Worm (Caenorhabditis elegans) whole organism, late embryonic: ENCODE measurements around the gene clec-33.

Source experiments
- C08G9.2 ChIP-seq: sonication (generic microtip); optimal IDR thresholded peaks from 2 replicates; lab custom pipeline; 2016; ENCODE audit warnings: mild to moderate bottlenecking, missing genetic modification characterization, moderate library complexity, missing compliant biosample characterization
- C38D4.7 ChIP-seq: fragments of 200-800 bp; sonication (Bioruptor generic); optimal IDR thresholded peaks from 2 replicates; lab custom pipeline; 2018; ENCODE audit warnings: mild to moderate bottlenecking, missing genetic modification characterization, moderate library complexity, missing compliant biosample characterization
- F13H6.1 ChIP-seq: sonication (generic microtip); optimal IDR thresholded peaks from 2 replicates; lab custom pipeline; 2016; ENCODE audit warnings: missing genetic modification characterization, missing compliant biosample characterization
- Y22D7AL.16 ChIP-seq: sonication (generic microtip); optimal IDR thresholded peaks from 2 replicates; lab custom pipeline; 2016; ENCODE audit warnings: missing genetic modification characterization, missing compliant biosample characterization
- ahr-1 ChIP-seq: sonication (generic microtip); optimal IDR thresholded peaks from 2 replicates; lab custom pipeline; 2016; ENCODE audit warnings: missing genetic modification characterization, missing compliant biosample characterization
- ceh-18 ChIP-seq: sonication (generic microtip); optimal IDR thresholded peaks from 2 replicates; lab custom pipeline; 2016; ENCODE audit warnings: missing genetic modification characterization, missing compliant biosample characterization
- ceh-2 ChIP-seq: sonication (generic microtip); optimal IDR thresholded peaks from 2 replicates; lab custom pipeline; 2016; ENCODE audit warnings: missing genotype, missing genetic modification characterization, missing compliant biosample characterization
- ceh-45 ChIP-seq: fragments of 200-800 bp; sonication (Bioruptor generic); IDR thresholded peaks from 2 replicates; pipeline ENCODE4 v1.3.6; 2022; ENCODE audit warnings: missing genetic modification reagents, missing genetic modification characterization, missing compliant biosample characterization
- ceh-48 ChIP-seq: sonication (generic microtip); optimal IDR thresholded peaks from 2 replicates; lab custom pipeline; 2016; ENCODE audit warnings: missing genetic modification characterization, inconsistent platforms, missing compliant biosample characterization
- ceh-6 ChIP-seq: fragments of 200-800 bp; sonication (Bioruptor generic); optimal IDR thresholded peaks from 2 replicates; lab custom pipeline; 2018; ENCODE audit warnings: mild to moderate bottlenecking, missing genetic modification characterization, missing compliant biosample characterization
- che-1 ChIP-seq: sonication (generic microtip); optimal IDR thresholded peaks from 2 replicates; lab custom pipeline; 2016; ENCODE audit warnings: mild to moderate bottlenecking, missing genetic modification characterization, missing compliant biosample characterization
- dmd-4 ChIP-seq: sonication (generic microtip); optimal IDR thresholded peaks from 2 replicates; lab custom pipeline; 2016; ENCODE audit warnings: borderline replicate concordance, missing genetic modification characterization, missing compliant biosample characterization
- dve-1 ChIP-seq: sonication (generic microtip); optimal IDR thresholded peaks from 2 replicates; lab custom pipeline; 2017; ENCODE audit warnings: antibody characterized with exemption, mild to moderate bottlenecking, missing genetic modification characterization, missing compliant biosample characterization
- elt-2 ChIP-seq: sonication (generic microtip); optimal IDR thresholded peaks from 2 replicates; lab custom pipeline; 2016; ENCODE audit warnings: missing genetic modification reagents, missing genetic modification characterization, missing compliant biosample characterization
- ets-4 ChIP-seq: sonication (generic microtip); optimal IDR thresholded peaks from 2 replicates; lab custom pipeline; 2016; ENCODE audit warnings: missing genetic modification characterization, missing compliant biosample characterization
- hlh-15 ChIP-seq: sonication (generic microtip); optimal IDR thresholded peaks from 2 replicates; lab custom pipeline; 2016; ENCODE audit warnings: missing genetic modification characterization, missing compliant biosample characterization
- hlh-8 ChIP-seq: sonication (generic microtip); optimal IDR thresholded peaks from 2 replicates; lab custom pipeline; 2016; ENCODE audit warnings: missing genotype, missing genetic modification characterization, missing compliant biosample characterization
- lin-11 ChIP-seq: fragments of 200-800 bp; sonication (Bioruptor generic); optimal IDR thresholded peaks from 2 replicates; lab custom pipeline; 2018; ENCODE audit warnings: mild to moderate bottlenecking, missing genetic modification characterization, missing compliant biosample characterization
- mec-3 ChIP-seq: sonication (generic microtip); optimal IDR thresholded peaks from 2 replicates; lab custom pipeline; 2016; ENCODE audit warnings: borderline replicate concordance, missing genetic modification characterization, missing compliant biosample characterization
- nhr-11 ChIP-seq: fragments of 150-350 bp; optimal IDR thresholded peaks from 2 replicates; lab custom pipeline; 2014; ENCODE audit warnings: missing biosample characterization, missing genetic modification characterization
- npax-4 ChIP-seq: sonication (generic microtip); optimal IDR thresholded peaks from 2 replicates; lab custom pipeline; 2016; ENCODE audit warnings: missing genetic modification characterization, missing compliant biosample characterization
- pag-3 ChIP-seq: sonication (generic microtip); optimal IDR thresholded peaks from 2 replicates; lab custom pipeline; 2016; ENCODE audit warnings: missing compliant biosample characterization, missing genetic modification characterization, borderline replicate concordance
- ref-2 ChIP-seq: sonication (generic microtip); optimal IDR thresholded peaks from 2 replicates; lab custom pipeline; 2016; ENCODE audit warnings: missing genetic modification characterization, missing compliant biosample characterization
- rnt-1 ChIP-seq: sonication (generic microtip); optimal IDR thresholded peaks from 2 replicates; lab custom pipeline; 2016; ENCODE audit warnings: missing genetic modification characterization, missing compliant biosample characterization
- sox-4 ChIP-seq: sonication (generic microtip); optimal IDR thresholded peaks from 2 replicates; lab custom pipeline; 2017; ENCODE audit warnings: mild to moderate bottlenecking, missing genetic modification characterization, inconsistent platforms, missing compliant biosample characterization
- tbx-2 ChIP-seq: sonication (generic microtip); optimal IDR thresholded peaks from 2 replicates; lab custom pipeline; 2016; ENCODE audit warnings: missing genetic modification characterization, missing compliant biosample characterization
- tbx-7 ChIP-seq: sonication (generic microtip); optimal IDR thresholded peaks from 2 replicates; lab custom pipeline; 2016; ENCODE audit warnings: missing genotype, missing genetic modification characterization, missing compliant biosample characterization
- ttx-3 ChIP-seq: sonication (generic microtip); optimal IDR thresholded peaks from 2 replicates; lab custom pipeline; 2016; ENCODE audit warnings: missing genetic modification reagents, missing genetic modification characterization, missing compliant biosample characterization
- ztf-16 ChIP-seq: sonication (generic microtip); optimal IDR thresholded peaks from 2 replicates; lab custom pipeline; 2017; ENCODE audit warnings: missing genetic modification characterization, missing compliant biosample characterization

The clec-33 gene

ce11 chrV:16831310-16831709, 38.3 kb downstream of the clec-33 start:
- TF ChIP-seq Y22D7AL.16 (tag; lab: Kevin White, UChicago) (no peak), npax-4 (tag; lab: Kevin White, UChicago) (no peak), ceh-45 (no peak), dmd-4 (no peak), lin-11 (tag; lab: Kevin White, UChicago) (no peak), mec-3 (no peak)

- no peak for TF ChIP-seq ahr-1 (tag; lab: Kevin White, UChicago)
- TF ChIP-seq rnt-1 (tag; lab: Kevin White, UChicago) = no peak
- no peak for TF ChIP-seq ceh-45
- TF ChIP-seq tbx-7 (tag; lab: Kevin White, UChicago) = no peak
- TF ChIP-seq che-1 (tag; lab: Kevin White, UChicago) = no peak
- no peak for TF ChIP-seq F13H6.1 (tag; lab: Kevin White, UChicago)
- no peak for TF ChIP-seq sox-4
- no peak for TF ChIP-seq ceh-2
- no peak for TF ChIP-seq tbx-2 (tag; lab: Kevin White, UChicago)
- no peak for TF ChIP-seq ceh-18 (tag; lab: Kevin White, UChicago)
- TF ChIP-seq hlh-8 (tag; lab: Kevin White, UChicago) = no peak
- no peak for TF ChIP-seq elt-2 (tag; lab: Kevin White, UChicago)
Observed at ce11 chrV:16829396-16829795, 40.2 kb downstream of the clec-33 start, which contains the start of gene srh-214. Gene srh-214 (minus strand): TSS chrV:16829755.

ce11 chrV:16827485-16827884, 42.2 kb downstream of the clec-33 start, which contains the start of gene srh-216:
Gene srh-216 (minus strand): TSS chrV:16827585.
- TF ChIP-seq hlh-15 (tag; lab: Kevin White, UChicago) (no peak), nhr-11 (tag; lab: Kevin White, UChicago) (no peak), ceh-48 (tag; lab: Kevin White, UChicago) (no peak), dve-1 (tag; lab: Kevin White, UChicago) (no peak)

ce11 chrV:16821270-16821737, 48.3 kb downstream of the clec-33 start, which contains the start of gene T20B3.14:
Gene T20B3.14 (minus strand): TSS chrV:16821320.
- no peak for TF ChIP-seq ztf-16 (tag; lab: Kevin White, UChicago)
- TF ChIP-seq pag-3 = no peak
- no peak for TF ChIP-seq C38D4.7 (GFP tag; lab: Kevin White, UChicago)
- no peak for TF ChIP-seq nhr-11 (tag; lab: Kevin White, UChicago)
- no peak for TF ChIP-seq C08G9.2 (tag; lab: Kevin White, UChicago)
- TF ChIP-seq che-1 (tag; lab: Kevin White, UChicago) = no peak
- no peak for TF ChIP-seq ref-2
- TF ChIP-seq ttx-3 (tag; lab: Kevin White, UChicago) = no peak
- no peak for TF ChIP-seq ceh-6 (GFP tag; lab: Kevin White, UChicago)
- no peak for TF ChIP-seq ets-4 (tag; lab: Kevin White, UChicago)
- no peak for TF ChIP-seq npax-4 (tag; lab: Kevin White, UChicago)
- TF ChIP-seq, all 69 proteins: peak for 0
